Worm (Caenorhabditis elegans) whole organism, L1 larva: ENCODE results near the gene rom-2.

ENCODE experiments used
- nhr-12 ChIP-seq: sonication (generic microtip); optimal IDR thresholded peaks from 2 replicates; lab custom pipeline; 2017; ENCODE audit warnings: missing biosample characterization, missing genetic modification characterization
- zag-1 ChIP-seq: fragments of 150-350 bp; optimal IDR thresholded peaks from 2 replicates; lab custom pipeline; 2014; ENCODE audit warnings: missing biosample characterization, missing genetic modification characterization

ce11 chrIII:9598168-9598567 lies 2.7 kb upstream of the rom-2 start, which contains the start of gene F58A4.1:
- TF ChIP-seq zag-1 (tag; lab: Kevin White, UChicago), result no peak
- no peak for TF ChIP-seq nhr-12
